Worm (Caenorhabditis elegans) whole organism, midembryonic: ENCODE data around the gene mog-1.

Experiments used
- klf-2 ChIP-seq: fragments of 200-800 bp; sonication (Bioruptor generic); conservative IDR thresholded peaks from 2 replicates; pipeline ENCODE4 v1.3.6; 2022; ENCODE audit warnings: missing genetic modification reagents, missing genetic modification characterization, missing compliant biosample characterization
- med-1 ChIP-seq: sonication (generic microtip); optimal IDR thresholded peaks from 2 replicates; lab custom pipeline; 2017; ENCODE audit warnings: missing genetic modification characterization, mild to moderate bottlenecking, missing compliant biosample characterization, antibody characterized with exemption, missing genetic modification reagents; ENCODE audit not compliant: insufficient read depth
- ref-1 ChIP-seq: fragments of 200-800 bp; sonication (Bioruptor generic); conservative IDR thresholded peaks from 2 replicates; pipeline ENCODE4 v1.3.6; 2022; ENCODE audit warnings: missing genetic modification reagents, missing genetic modification characterization, missing compliant biosample characterization

DNA sequence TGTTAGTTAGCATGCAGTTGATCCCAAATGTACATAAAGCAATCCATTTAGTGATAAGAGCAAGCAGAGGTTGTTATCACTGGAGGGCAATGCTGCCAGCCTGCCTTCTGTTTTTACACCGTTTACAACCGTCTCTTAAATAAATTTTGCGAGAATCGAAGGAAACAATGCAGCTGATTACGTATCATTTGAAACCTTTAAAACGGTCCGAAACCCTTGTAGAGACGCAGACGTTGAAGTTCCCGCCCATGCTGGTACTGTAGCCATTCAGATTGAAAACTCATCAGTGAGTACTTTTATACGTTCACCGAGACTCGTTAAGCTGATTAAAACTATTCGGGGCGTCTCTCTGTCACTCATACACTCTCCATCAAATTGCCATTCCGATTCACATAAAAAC lies 25.6 kb downstream of the mog-1 start:
- TF ChIP-seq klf-2: no peak
- TF ChIP-seq ref-1 (GFP tag; lab: Robert Waterston, UW): no peak
- TF ChIP-seq med-1: no peak
